Worm (Caenorhabditis elegans) whole organism, early embryonic: ENCODE measurements around the gene K01D12.20.

ENCODE experiments used
- B0310.2 ChIP-seq: sonication (generic microtip); optimal IDR thresholded peaks from 2 replicates; lab custom pipeline; 2016; ENCODE audit warnings: mild to moderate bottlenecking, missing genetic modification characterization, missing compliant biosample characterization
- F13C5.2 ChIP-seq: sonication (generic microtip); optimal IDR thresholded peaks from 2 replicates; lab custom pipeline; 2017; ENCODE audit warnings: mild to moderate bottlenecking, missing genetic modification characterization, inconsistent platforms, missing compliant biosample characterization
- aly-1 ChIP-seq: sonication (generic microtip); optimal IDR thresholded peaks from 2 replicates; lab custom pipeline; 2016; ENCODE audit warnings: missing genetic modification characterization, missing compliant biosample characterization
- ama-1 ChIP-seq: fragments of 150-350 bp; optimal IDR thresholded peaks from 2 replicates; lab custom pipeline; 2014
- ceh-13 ChIP-seq: fragments of 200-800 bp; sonication (Bioruptor generic); optimal IDR thresholded peaks from 2 replicates; lab custom pipeline; 2018; ENCODE audit warnings: mild to moderate bottlenecking, missing genetic modification characterization, missing compliant biosample characterization
- ceh-36 ChIP-seq: sonication (generic microtip); optimal IDR thresholded peaks from 2 replicates; lab custom pipeline; 2016; ENCODE audit warnings: missing genetic modification characterization, inconsistent platforms, missing compliant biosample characterization
- ets-7 ChIP-seq: sonication (generic microtip); optimal IDR thresholded peaks from 2 replicates; lab custom pipeline; 2016; ENCODE audit warnings: missing genotype, missing genetic modification characterization, missing compliant biosample characterization
- flt-1 ChIP-seq: fragments of 200-800 bp; sonication (Bioruptor generic); IDR thresholded peaks from 2 replicates; pipeline ENCODE4 v1.3.6; 2022; ENCODE audit warnings: missing genetic modification characterization, missing compliant biosample characterization
- hmbx-1 ChIP-seq: sonication (generic microtip); optimal IDR thresholded peaks from 2 replicates; lab custom pipeline; 2016; ENCODE audit warnings: mild to moderate bottlenecking, missing genetic modification characterization, missing compliant biosample characterization
- hmg-4 ChIP-seq: fragments of 200-800 bp; sonication (Bioruptor generic); optimal IDR thresholded peaks from 2 replicates; lab custom pipeline; 2018; ENCODE audit warnings: mild to moderate bottlenecking, missing genetic modification characterization, missing compliant biosample characterization
- hnd-1 ChIP-seq: sonication (generic microtip); optimal IDR thresholded peaks from 2 replicates; lab custom pipeline; 2016; ENCODE audit warnings: missing genetic modification characterization, missing compliant biosample characterization
- pes-1 ChIP-seq: fragments of 200-800 bp; sonication (Bioruptor generic); IDR thresholded peaks from 2 replicates; pipeline ENCODE4 v1.3.6; 2022; ENCODE audit warnings: missing genetic modification reagents, missing genetic modification characterization, missing compliant biosample characterization
- scrt-1 ChIP-seq: fragments of 200-800 bp; sonication (Bioruptor generic); IDR thresholded peaks from 2 replicates; pipeline ENCODE4 v1.3.6; 2022; ENCODE audit warnings: missing genetic modification characterization, missing compliant biosample characterization
- sea-1 ChIP-seq: fragments of 200-800 bp; sonication (Bioruptor generic); conservative IDR thresholded peaks from 2 replicates; pipeline ENCODE4 v1.3.6; 2022; ENCODE audit warnings: missing genetic modification characterization, missing compliant biosample characterization
- tbx-11 ChIP-seq: fragments of 200-800 bp; sonication (Bioruptor generic); IDR thresholded peaks from 2 replicates; pipeline ENCODE4 v1.3.6; 2022; ENCODE audit warnings: missing genetic modification characterization, missing compliant biosample characterization
- tbx-37 ChIP-seq: fragments of 200-800 bp; sonication (Bioruptor generic); conservative IDR thresholded peaks from 2 replicates; pipeline ENCODE4 v1.3.6; 2022; ENCODE audit warnings: missing genetic modification reagents, missing genetic modification characterization, missing compliant biosample characterization
- tra-4 ChIP-seq: sonication (generic microtip); optimal IDR thresholded peaks from 2 replicates; lab custom pipeline; 2017; ENCODE audit warnings: missing genetic modification characterization, missing compliant biosample characterization

Gene K01D12.20

ce11 chrV:12365104-12365503, 35.5 kb downstream of the K01D12.20 start, which contains the start of gene fipr-2:
Gene fipr-2, plus strand, starts transcription at chrV:12365348.
- no peak for TF ChIP-seq hnd-1 (tag; lab: Kevin White, UChicago)
- TF ChIP-seq F13C5.2 = no peak
- TF ChIP-seq ceh-13 (GFP tag; lab: Kevin White, UChicago) = no peak
- TF ChIP-seq sea-1 (GFP tag; lab: Robert Waterston, UW) = no peak
- no peak for TF ChIP-seq hmbx-1 (tag; lab: Kevin White, UChicago)
- TF ChIP-seq tbx-11 (GFP tag; lab: Robert Waterston, UW) = no peak
- no peak for TF ChIP-seq B0310.2 (tag; lab: Kevin White, UChicago)
- TF ChIP-seq ets-7 (tag; lab: Kevin White, UChicago) = no peak
- TF ChIP-seq ama-1 (lab: Kevin White, UChicago) = no peak
- TF ChIP-seq tbx-37 (GFP tag; lab: Robert Waterston, UW) = no peak
- TF ChIP-seq flt-1 (GFP tag; lab: Robert Waterston, UW) = no peak
- TF ChIP-seq tra-4 (tag; lab: Kevin White, UChicago) = no peak

DNA sequence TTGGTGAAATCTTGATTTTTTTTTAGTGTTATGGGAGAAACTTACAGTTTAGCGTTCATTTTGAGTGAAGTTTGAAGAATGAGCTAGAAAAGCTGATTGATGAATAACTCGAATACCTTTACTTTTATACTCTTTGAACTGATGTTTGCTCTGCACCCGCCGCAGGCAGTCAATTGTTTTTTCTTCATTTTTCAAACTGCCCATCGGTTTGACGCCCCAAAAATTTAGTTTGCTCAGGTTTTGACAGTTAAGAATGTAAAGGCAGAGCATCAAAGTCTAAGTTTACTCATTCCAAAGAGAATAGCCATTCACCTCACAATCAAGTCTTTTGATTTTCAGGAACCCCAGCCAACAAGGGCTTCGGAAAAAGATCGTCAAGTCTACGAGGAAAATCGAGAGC, 39.0 kb downstream of the K01D12.20 start, which contains the start of gene fipr-1:
Gene fipr-1, minus strand, starts transcription at position 101 of the 400 bp plus-strand sequence.
- no peak for TF ChIP-seq hmbx-1 (tag; lab: Kevin White, UChicago)
- TF ChIP-seq scrt-1 = no peak
- no peak for TF ChIP-seq F13C5.2
- no peak for TF ChIP-seq flt-1 (GFP tag; lab: Robert Waterston, UW)
- no peak for TF ChIP-seq aly-1 (tag; lab: Kevin White, UChicago)
- TF ChIP-seq ceh-13 (GFP tag; lab: Kevin White, UChicago) = no peak
- TF ChIP-seq sea-1 (GFP tag; lab: Robert Waterston, UW) = no peak
- no peak for TF ChIP-seq pes-1 (GFP tag; lab: Robert Waterston, UW)
- TF ChIP-seq ceh-36 (tag; lab: Kevin White, UChicago) = no peak
- TF ChIP-seq B0310.2 (tag; lab: Kevin White, UChicago) = no peak
- no peak for TF ChIP-seq hnd-1 (tag; lab: Kevin White, UChicago)
- no peak for TF ChIP-seq tbx-37 (GFP tag; lab: Robert Waterston, UW)
- no peak for TF ChIP-seq tra-4 (tag; lab: Kevin White, UChicago)
- TF ChIP-seq hmg-4 (GFP tag; lab: Kevin White, UChicago) = no peak
- no peak for TF ChIP-seq ama-1 (lab: Kevin White, UChicago)
- no peak for TF ChIP-seq ets-7 (tag; lab: Kevin White, UChicago)
- TF ChIP-seq tbx-11 (GFP tag; lab: Robert Waterston, UW) = no peak

DNA sequence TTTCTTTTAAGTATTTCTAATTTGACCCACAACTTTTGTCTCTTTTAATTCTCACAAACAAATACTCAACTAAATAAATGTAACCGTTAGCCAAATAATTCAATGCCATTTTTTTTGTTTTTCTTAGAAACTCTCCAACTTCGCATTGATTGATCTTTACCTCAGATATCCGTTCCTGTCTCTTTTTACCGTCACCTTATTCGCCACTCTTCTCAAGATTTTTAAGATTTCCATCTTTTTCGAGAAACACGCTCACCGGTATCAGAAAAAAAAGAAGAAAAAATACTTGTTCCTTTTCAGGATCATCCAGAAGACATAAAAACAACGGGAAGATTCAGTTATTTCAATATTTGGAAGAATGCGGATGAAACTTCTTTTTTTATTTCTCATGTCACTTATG, 42.3 kb downstream of the K01D12.20 start, which contains the start of gene F23H12.5:
Gene F23H12.5, plus strand, starts transcription at position 301 of the 400 bp plus-strand sequence.
- TF ChIP-seq F13C5.2 (no peak), flt-1 (GFP tag; lab: Robert Waterston, UW) (no peak), hmg-4 (GFP tag; lab: Kevin White, UChicago) (no peak), ets-7 (tag; lab: Kevin White, UChicago) (no peak), scrt-1 (no peak), B0310.2 (tag; lab: Kevin White, UChicago) (no peak), sea-1 (GFP tag; lab: Robert Waterston, UW) (no peak), tra-4 (tag; lab: Kevin White, UChicago) (no peak), aly-1 (tag; lab: Kevin White, UChicago) (no peak), hnd-1 (tag; lab: Kevin White, UChicago) (no peak)

DNA sequence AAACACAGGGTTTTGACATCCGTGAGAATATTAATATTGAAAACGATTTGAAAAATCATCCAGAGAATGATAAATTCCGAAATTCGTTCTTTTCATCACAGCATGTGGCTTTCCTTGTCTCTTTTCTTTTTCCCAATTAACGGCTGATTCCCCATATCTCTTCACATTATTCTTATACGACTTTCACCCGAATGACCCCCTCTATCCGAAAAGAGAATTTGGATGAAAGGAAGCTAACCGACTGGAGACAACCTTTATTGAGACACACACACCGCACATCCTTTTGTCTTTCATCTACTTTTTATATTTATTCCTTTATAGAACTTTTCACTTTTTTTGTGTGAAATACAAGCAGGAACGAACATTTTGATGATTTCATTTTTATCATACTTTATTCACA, 43.0 kb downstream of the K01D12.20 start:
- no peak for TF ChIP-seq scrt-1
- no peak for TF ChIP-seq hmbx-1 (tag; lab: Kevin White, UChicago)
- TF ChIP-seq tra-4 (tag; lab: Kevin White, UChicago) = no peak
- no peak for TF ChIP-seq tbx-11 (GFP tag; lab: Robert Waterston, UW)
- TF ChIP-seq pes-1 (GFP tag; lab: Robert Waterston, UW) = no peak
- TF ChIP-seq sea-1 (GFP tag; lab: Robert Waterston, UW) = no peak
- TF ChIP-seq flt-1 (GFP tag; lab: Robert Waterston, UW) = no peak
- TF ChIP-seq ceh-13 (GFP tag; lab: Kevin White, UChicago) = no peak

DNA sequence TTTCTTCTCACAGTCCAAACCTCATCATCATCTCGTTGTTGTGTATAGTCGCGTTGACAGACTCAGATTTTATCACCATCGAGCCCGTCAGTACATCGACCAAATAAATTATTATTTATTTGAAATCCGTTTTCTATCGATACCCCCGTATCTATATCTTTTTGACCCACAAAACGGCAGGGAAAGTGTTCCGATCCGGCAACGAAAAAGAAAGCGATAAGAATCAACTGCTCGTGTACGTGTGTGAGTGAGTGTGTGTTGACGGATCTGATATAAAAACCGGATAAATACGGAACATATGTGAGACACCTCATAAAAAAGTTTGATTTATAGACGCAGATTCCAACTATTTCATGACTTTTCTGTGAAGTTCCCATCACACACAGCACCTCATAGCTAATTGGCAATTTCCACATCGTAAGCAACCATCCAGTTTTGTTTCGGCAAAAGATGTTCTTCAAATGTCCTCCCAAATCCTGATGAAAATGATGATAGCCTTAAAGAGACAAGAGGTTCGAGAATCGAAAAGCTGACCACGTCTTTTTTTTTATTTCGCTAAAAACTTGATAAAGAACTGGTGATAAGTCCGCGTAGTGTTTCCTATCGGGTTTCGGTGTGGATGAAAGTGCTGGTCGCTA, 46.3 kb downstream of the K01D12.20 start:
- TF ChIP-seq hnd-1 (tag; lab: Kevin White, UChicago) (no peak), tbx-37 (GFP tag; lab: Robert Waterston, UW) (no peak), pes-1 (GFP tag; lab: Robert Waterston, UW) (no peak), tbx-11 (GFP tag; lab: Robert Waterston, UW) (no peak), flt-1 (GFP tag; lab: Robert Waterston, UW) (no peak), scrt-1 (no peak)

ce11 chrV:12353505-12353904, 47.1 kb downstream of the K01D12.20 start:
- TF ChIP-seq scrt-1 (0 out of 2 replicates have a peak, but pooled peaks have one; percentile 5), hnd-1 (tag; lab: Kevin White, UChicago) (no peak), hmbx-1 (tag; lab: Kevin White, UChicago) (no peak), ets-7 (tag; lab: Kevin White, UChicago) (no peak), flt-1 (GFP tag; lab: Robert Waterston, UW) (no peak), pes-1 (GFP tag; lab: Robert Waterston, UW) (peak; percentile 21; the same call in 1 of the 2 replicates), B0310.2 (tag; lab: Kevin White, UChicago) (peak; percentile 19), aly-1 (tag; lab: Kevin White, UChicago) (peak; percentile 10), tbx-11 (GFP tag; lab: Robert Waterston, UW) (no peak; the same call in 1 of the 2 replicates), hmg-4 (GFP tag; lab: Kevin White, UChicago) (no peak)

DNA sequence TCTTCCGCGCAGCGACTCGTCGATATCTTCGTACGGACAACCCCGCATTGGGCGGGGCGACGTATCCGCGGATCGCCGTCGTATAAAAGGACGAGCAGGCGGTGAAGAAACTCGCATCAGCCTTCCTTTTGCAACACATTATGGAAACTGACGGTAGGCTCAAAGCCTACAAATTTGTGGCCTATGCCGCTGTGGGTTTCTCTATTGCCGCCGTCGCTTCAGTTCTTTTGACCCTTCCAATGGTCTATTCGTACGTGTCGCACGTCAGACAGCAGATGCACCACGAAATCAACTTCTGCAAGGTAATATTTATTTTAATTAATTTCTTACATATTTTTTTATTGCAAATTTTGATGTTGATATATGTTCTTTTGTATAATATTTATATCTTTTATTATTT, 47.7 kb downstream of the K01D12.20 start:
- no peak for TF ChIP-seq hnd-1 (tag; lab: Kevin White, UChicago)
- TF ChIP-seq ama-1 (lab: Kevin White, UChicago) = peak; percentile 8
